Worm (Caenorhabditis elegans) whole organism, midembryonic: ENCODE measurements around the gene srg-36.

Source experiments
- T22C8.4 ChIP-seq: fragments of 200-800 bp; sonication (Bioruptor generic); IDR thresholded peaks from 2 replicates; pipeline ENCODE4 v1.3.6; 2022; ENCODE audit warnings: missing genetic modification characterization, missing compliant biosample characterization
- flt-1 ChIP-seq: fragments of 200-800 bp; sonication (Bioruptor generic); IDR thresholded peaks from 2 replicates; pipeline ENCODE4 v1.3.6; 2022; ENCODE audit warnings: missing genetic modification characterization, missing compliant biosample characterization
- ztf-29 ChIP-seq: fragments of 200-800 bp; sonication (Bioruptor generic); IDR thresholded peaks from 2 replicates; pipeline ENCODE4 v1.3.6; 2022; ENCODE audit warnings: missing genetic modification reagents, missing genetic modification characterization, missing compliant biosample characterization

DNA sequence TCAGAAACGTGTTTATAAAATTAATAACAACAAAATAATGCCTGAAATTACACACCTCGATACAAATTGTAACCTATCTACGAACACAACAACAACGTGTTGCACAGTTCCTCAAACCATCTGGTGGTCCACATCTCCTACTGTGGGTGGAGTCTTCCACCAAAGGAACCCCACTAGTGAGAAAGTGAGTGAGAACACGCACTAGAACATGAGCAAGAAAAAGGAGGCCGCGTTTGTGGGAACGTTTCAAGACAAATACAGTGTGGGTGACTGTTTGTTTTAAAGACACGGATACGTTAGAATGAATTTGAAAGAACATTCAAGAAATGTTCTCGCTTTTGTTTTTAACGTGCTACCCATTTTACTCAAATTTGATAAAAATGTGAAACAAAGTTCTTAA lies 47.8 kb downstream of the srg-36 start, which contains the start of gene ceh-36:
- TF ChIP-seq flt-1 (GFP tag; lab: Robert Waterston, UW) (no peak), T22C8.4 (GFP tag; lab: Robert Waterston, UW) (no peak), ztf-29 (GFP tag; lab: Robert Waterston, UW) (no peak)
